Fruit fly (Drosophila melanogaster): ENCODE results near the gene MTA1-like.

DNA sequence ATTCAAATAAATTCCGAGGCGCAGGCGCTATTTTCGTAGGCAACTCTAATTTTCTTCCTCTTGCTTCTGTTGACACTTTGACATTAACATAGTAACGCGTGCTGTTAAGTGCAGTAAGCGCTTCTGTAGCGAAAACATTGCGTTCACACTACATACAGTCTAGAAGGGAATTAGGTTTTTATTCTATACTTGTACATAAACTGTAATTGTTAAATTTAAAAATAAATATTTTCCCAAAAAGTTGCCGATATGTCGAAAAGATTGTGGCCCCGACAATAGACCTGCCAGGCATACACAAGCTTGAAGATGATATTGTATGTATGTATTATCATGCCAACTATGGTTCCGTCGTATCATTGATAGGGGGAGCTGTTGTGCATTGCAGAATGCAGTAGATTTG lies 42.1 kb downstream of the MTA1-like start, which contains the start of gene asl:
- TF ChIP-seq CG8478 (optimal IDR thresholded peaks at IDR 0.05) (no peak), psq (optimal IDR thresholded peaks at IDR 0.05) (no peak), Dll (optimal IDR thresholded peaks at IDR 0.05) (no peak), EcR (GFP tag; optimal IDR thresholded peaks at IDR 0.05) (no peak), pan (optimal IDR thresholded peaks at IDR 0.05) (no peak)
